Worm (Caenorhabditis elegans) whole organism, L3 larva: ENCODE data around the gene ech-6.

Experiments used
- ZK546.5 ChIP-seq: sonication (generic microtip); optimal IDR thresholded peaks from 2 replicates; lab custom pipeline; 2017; ENCODE audit warnings: missing biosample characterization, missing genetic modification characterization
- ama-1 ChIP-seq: fragments of 150-350 bp; optimal IDR thresholded peaks from 2 replicates; lab custom pipeline; 2018
- ceh-16 ChIP-seq: sonication (generic microtip); optimal IDR thresholded peaks from 2 replicates; lab custom pipeline; 2017; ENCODE audit warnings: missing biosample characterization, missing genetic modification characterization
- ceh-28 ChIP-seq: fragments of 150-350 bp; optimal IDR thresholded peaks from 2 replicates; lab custom pipeline; 2014; ENCODE audit warnings: missing biosample characterization, missing genetic modification reagents, missing genetic modification characterization
- ceh-82 ChIP-seq: fragments of 150-350 bp; optimal IDR thresholded peaks from 2 replicates; lab custom pipeline; 2014; ENCODE audit warnings: missing biosample characterization, missing genetic modification characterization
- elt-1 ChIP-seq: fragments of 150-350 bp; optimal IDR thresholded peaks from 2 replicates; lab custom pipeline; 2014; ENCODE audit warnings: missing biosample characterization, missing genetic modification characterization
- elt-2 ChIP-seq: sonication (generic microtip); optimal IDR thresholded peaks from 2 replicates; lab custom pipeline; 2016; ENCODE audit warnings: missing genetic modification reagents, mild to moderate bottlenecking, missing genetic modification characterization, missing compliant biosample characterization
- elt-3 ChIP-seq, 3 experiments: fragments of 150-350 bp in 1 of 3; sonication (generic microtip) in 2 of 3; optimal IDR thresholded peaks; 2 replicates in 2 of 3; 4 replicates in 1 of 3; lab custom pipeline; 2014 to 2017; ENCODE audit warnings: missing biosample characterization in 3 of 3, missing genetic modification characterization in 3 of 3
- eor-1 ChIP-seq, 2 experiments: fragments of 150-350 bp; optimal IDR thresholded peaks; 2 replicates each; lab custom pipeline; 2014 to 2018; ENCODE audit warnings: missing biosample characterization in 2 of 2, missing genetic modification characterization in 2 of 2
- fkh-10 ChIP-seq: sonication (generic microtip); optimal IDR thresholded peaks from 2 replicates; lab custom pipeline; 2017; ENCODE audit warnings: missing biosample characterization, missing genetic modification reagents, missing genetic modification characterization
- fkh-2 ChIP-seq: fragments of 150-350 bp; optimal IDR thresholded peaks from 2 replicates; lab custom pipeline; 2014; ENCODE audit warnings: missing biosample characterization, missing genetic modification reagents, missing genetic modification characterization
- fos-1 ChIP-seq: fragments of 150-350 bp; optimal IDR thresholded peaks from 2 replicates; lab custom pipeline; 2014; ENCODE audit warnings: missing biosample characterization, missing genetic modification characterization
- hmg-11 ChIP-seq: sonication (generic microtip); optimal IDR thresholded peaks from 2 replicates; lab custom pipeline; 2016; ENCODE audit warnings: missing genetic modification characterization, missing compliant biosample characterization
- lin-15B ChIP-seq: fragments of 150-350 bp; optimal IDR thresholded peaks from 2 replicates; lab custom pipeline; 2014; ENCODE audit warnings: missing biosample characterization, missing genetic modification characterization
- lin-39 ChIP-seq: fragments of 150-350 bp; optimal IDR thresholded peaks from 2 replicates; lab custom pipeline; 2018; ENCODE audit warnings: missing biosample characterization, missing genetic modification reagents, missing genetic modification characterization
- lsy-12 ChIP-seq: sonication (generic microtip); optimal IDR thresholded peaks from 2 replicates; lab custom pipeline; 2016; ENCODE audit warnings: mild to moderate bottlenecking, missing genetic modification characterization, missing compliant biosample characterization
- mdl-1 ChIP-seq: fragments of 150-350 bp; optimal IDR thresholded peaks from 2 replicates; lab custom pipeline; 2014; ENCODE audit warnings: missing biosample characterization, missing genetic modification characterization
- nfya-1 ChIP-seq: sonication (generic microtip); optimal IDR thresholded peaks from 2 replicates; lab custom pipeline; 2017; ENCODE audit warnings: missing genetic modification characterization, mild to moderate bottlenecking, missing compliant biosample characterization, antibody characterized with exemption, moderate library complexity; ENCODE audit not compliant: insufficient read depth
- nhr-12 ChIP-seq: fragments of 150-350 bp; optimal IDR thresholded peaks from 2 replicates; lab custom pipeline; 2014; ENCODE audit warnings: missing biosample characterization, missing genetic modification characterization
- nhr-23 ChIP-seq: fragments of 150-350 bp; optimal IDR thresholded peaks from 2 replicates; lab custom pipeline; 2014; ENCODE audit warnings: missing biosample characterization, missing genetic modification reagents, missing genetic modification characterization
- nhr-237 ChIP-seq: fragments of 150-350 bp; optimal IDR thresholded peaks from 2 replicates; lab custom pipeline; 2014; ENCODE audit warnings: missing biosample characterization, missing genetic modification characterization
- nhr-25 ChIP-seq: sonication (generic microtip); optimal IDR thresholded peaks from 2 replicates; lab custom pipeline; 2017; ENCODE audit warnings: missing biosample characterization, missing genetic modification characterization
- nhr-28 ChIP-seq: fragments of 150-350 bp; optimal IDR thresholded peaks from 2 replicates; lab custom pipeline; 2014; ENCODE audit warnings: missing biosample characterization, missing genetic modification characterization
- nhr-43 ChIP-seq: sonication (generic microtip); optimal IDR thresholded peaks from 2 replicates; lab custom pipeline; 2016; ENCODE audit warnings: mild to moderate bottlenecking, missing genetic modification characterization, missing compliant biosample characterization; ENCODE audit not compliant: poor library complexity, severe bottlenecking
- nhr-76 ChIP-seq: fragments of 150-350 bp; sonication (generic microtip); optimal IDR thresholded peaks from 5 replicates; lab custom pipeline; 2014; ENCODE audit warnings: missing biosample characterization, missing genetic modification characterization
- nhr-77 ChIP-seq: fragments of 150-350 bp; optimal IDR thresholded peaks from 2 replicates; lab custom pipeline; 2014; ENCODE audit warnings: missing biosample characterization, missing genetic modification characterization
- pha-4 ChIP-seq: fragments of 150-350 bp; optimal IDR thresholded peaks from 2 replicates; lab custom pipeline; 2014; ENCODE audit warnings: missing biosample characterization, missing genetic modification reagents, missing genetic modification characterization
- sea-2 ChIP-seq: fragments of 150-350 bp; sonication (generic microtip); optimal IDR thresholded peaks from 4 replicates; lab custom pipeline; 2014; ENCODE audit warnings: missing biosample characterization, missing genetic modification reagents, missing genetic modification characterization
- skn-1 ChIP-seq: fragments of 150-350 bp; optimal IDR thresholded peaks from 2 replicates; lab custom pipeline; 2014; ENCODE audit warnings: missing biosample characterization, missing genetic modification characterization
- snpc-4 ChIP-seq: fragments of 150-350 bp; optimal IDR thresholded peaks from 2 replicates; lab custom pipeline; 2014; ENCODE audit warnings: missing biosample characterization, missing genetic modification characterization
- unc-39 ChIP-seq: sonication (generic microtip); optimal IDR thresholded peaks from 4 replicates; lab custom pipeline; 2017; ENCODE audit warnings: missing biosample characterization, missing genetic modification characterization
- zag-1 ChIP-seq: fragments of 150-350 bp; optimal IDR thresholded peaks from 2 replicates; lab custom pipeline; 2014; ENCODE audit warnings: missing biosample characterization, missing genetic modification characterization

ech-6 gene

DNA sequence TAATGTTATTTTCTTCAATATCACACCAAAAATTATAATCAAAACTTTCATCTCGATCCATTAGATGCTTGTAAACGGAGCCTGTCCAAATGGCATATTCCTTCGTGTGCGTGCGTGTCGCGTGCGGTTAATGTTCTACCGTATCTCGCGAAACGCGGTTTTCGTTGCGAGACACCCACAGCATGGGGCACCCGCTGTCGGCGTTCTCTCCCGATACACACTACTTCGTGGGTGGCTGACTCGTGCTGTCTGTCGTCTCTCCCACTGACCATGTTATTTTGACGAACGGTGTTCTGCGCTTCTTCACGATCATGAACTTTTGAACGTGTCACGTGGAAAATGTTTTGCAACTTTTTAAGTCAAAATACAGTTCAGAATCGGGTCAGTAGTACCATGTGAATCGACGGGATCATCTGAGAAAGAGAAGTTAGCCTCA is 12.8 kb upstream of the ech-6 start (continued):
- TF ChIP-seq elt-2: peak; percentile 94
- TF ChIP-seq ceh-16 (tag; lab: Kevin White, UChicago): no peak
- TF ChIP-seq unc-39 (tag; lab: Kevin White, UChicago): peak; percentile 34
- no peak for TF ChIP-seq nhr-12
- TF ChIP-seq sea-2 (GFP tag; lab: Kevin White, UChicago): peak; percentile 21
- peak; percentile 87 for TF ChIP-seq snpc-4
- TF ChIP-seq nhr-43 (tag; lab: Kevin White, UChicago): peak; percentile 98
- TF ChIP-seq elt-3 (tag; optimal IDR thresholded peaks at IDR 0.05; lab: Kevin White, UChicago): peak in 2 of 3 experiments; percentile 29 to 88
- peak; percentile 90 for TF ChIP-seq ceh-28
- TF ChIP-seq fkh-2 (tag; lab: Kevin White, UChicago): no peak
- peak; percentile 98 for TF ChIP-seq pha-4 (tag; lab: Kevin White, UChicago)
- TF ChIP-seq skn-1 (tag; lab: Kevin White, UChicago): peak; percentile 93
- TF ChIP-seq, all 47 proteins: peak for 39

DNA sequence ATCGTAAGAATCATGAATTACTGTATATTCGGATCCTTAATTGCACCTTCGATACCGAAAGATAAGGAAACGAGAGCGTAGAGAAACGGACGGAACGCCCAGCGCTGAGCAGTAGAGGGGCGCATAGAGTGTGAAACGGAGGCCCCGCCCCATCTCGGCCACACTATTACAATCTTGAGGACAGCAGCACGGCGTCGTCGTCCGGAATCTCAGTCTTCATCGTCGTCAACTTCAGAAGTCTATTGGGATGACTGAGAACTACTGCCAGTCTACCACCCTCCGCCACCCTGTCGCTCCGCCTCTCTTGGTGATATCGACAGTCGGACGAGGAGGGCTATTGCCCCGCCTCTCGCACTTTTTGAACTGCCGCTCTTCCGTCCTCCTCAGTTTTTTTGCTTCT is 12.0 kb upstream of the ech-6 start:
- TF ChIP-seq elt-1 (tag; lab: Kevin White, UChicago): no peak
- TF ChIP-seq hmg-11: peak; percentile 10
- TF ChIP-seq sea-2 (GFP tag; lab: Kevin White, UChicago): no peak
- TF ChIP-seq zag-1 (tag; lab: Kevin White, UChicago): no peak
- peak; percentile 29 for TF ChIP-seq ama-1 (lab: Kevin White, UChicago)
- peak; percentile 1 for TF ChIP-seq lin-39 (tag; lab: Kevin White, UChicago)
- no peak for TF ChIP-seq fos-1 (tag; lab: Kevin White, UChicago)
- TF ChIP-seq, all 47 proteins: peak for 3

DNA sequence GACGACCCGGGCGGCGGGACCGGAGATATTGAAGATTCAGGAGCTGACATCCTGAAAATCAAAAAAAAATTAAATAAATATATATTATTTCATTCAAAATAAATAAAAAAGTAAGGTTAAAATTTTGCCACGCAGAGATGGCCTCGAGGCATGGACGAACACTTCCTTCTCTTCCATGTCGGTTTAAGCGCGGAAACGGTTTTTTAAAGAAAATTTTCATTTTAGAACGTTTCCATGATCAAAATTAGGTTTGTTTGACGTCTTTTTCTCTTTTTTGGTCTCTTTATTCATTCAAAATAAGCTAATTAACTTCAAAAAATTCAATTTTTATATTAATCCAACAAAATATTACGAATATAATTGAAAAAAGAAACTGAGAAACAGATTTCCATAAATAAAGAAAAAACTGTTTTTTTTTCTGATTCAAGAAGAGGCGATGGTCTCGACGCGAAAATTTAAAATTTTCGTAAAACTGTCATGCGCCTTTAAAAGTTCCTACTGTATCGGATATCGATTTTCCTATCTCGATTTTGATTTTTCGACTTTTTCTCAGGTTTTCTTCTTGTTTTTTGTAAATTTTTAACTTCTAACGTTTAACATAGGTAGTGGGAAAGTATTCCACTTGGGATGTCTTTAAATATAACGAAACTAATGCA is 9.5 kb upstream of the ech-6 start, which contains the start of gene gcc-2:
TSS of gene gcc-2 (minus strand) at position 51 of the 656 bp plus-strand sequence.
- no peak for TF ChIP-seq snpc-4
- no peak for TF ChIP-seq mdl-1 (tag; lab: Kevin White, UChicago)
- no peak for TF ChIP-seq fkh-2 (tag; lab: Kevin White, UChicago)
- TF ChIP-seq ceh-82 (tag; lab: Kevin White, UChicago): no peak
- no peak for TF ChIP-seq fkh-10 (GFP tag; lab: Kevin White, UChicago)
- TF ChIP-seq elt-3 (tag; optimal IDR thresholded peaks at IDR 0.05; lab: Kevin White, UChicago): no peak

DNA sequence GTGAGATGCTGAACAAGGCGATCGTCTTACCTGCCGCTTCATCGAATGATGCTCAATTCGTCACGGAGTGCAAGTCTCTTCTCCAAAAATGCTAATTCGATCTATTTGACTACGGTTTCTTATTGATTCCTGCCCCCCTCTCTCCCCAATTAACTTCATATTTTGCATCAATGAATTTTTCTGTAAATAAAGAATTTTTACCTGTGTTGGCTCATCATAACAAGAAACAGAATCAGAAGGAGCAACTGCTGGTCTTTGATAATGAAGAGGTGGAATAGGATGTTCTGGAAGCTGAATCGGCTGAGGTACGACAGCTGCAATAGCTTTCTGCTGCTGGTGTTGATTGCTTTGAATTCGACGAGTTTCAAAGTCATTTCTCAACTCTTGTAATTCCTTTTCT is 7.5 kb upstream of the ech-6 start:
- TF ChIP-seq nhr-43 (tag; lab: Kevin White, UChicago) (no peak), eor-1 (tag; optimal IDR thresholded peaks at IDR 0.05; lab: Kevin White, UChicago) (no peak)

DNA sequence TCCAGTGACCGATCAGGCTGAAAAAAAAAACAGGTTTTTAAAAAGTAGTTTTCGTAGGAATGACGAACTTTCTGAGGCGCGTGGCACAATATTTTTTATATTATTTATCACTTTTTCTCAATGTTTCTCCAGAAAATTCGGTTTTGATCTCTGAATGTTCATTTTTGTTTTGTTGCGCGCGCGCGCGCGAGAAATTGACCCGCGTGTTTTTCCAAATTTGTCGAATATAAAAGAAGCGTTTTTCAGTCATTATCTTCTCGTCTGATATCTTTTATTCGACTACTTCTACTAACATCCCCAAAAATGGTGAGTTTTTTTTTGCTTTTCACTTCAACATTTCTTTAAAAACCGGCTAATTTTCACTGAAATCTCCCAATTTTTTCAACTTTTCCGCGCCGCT is 6.2 kb upstream of the ech-6 start, which contains the start of gene rmd-1:
TSS of gene rmd-1 (plus strand) at position 247 of the 400 bp plus-strand sequence.
- TF ChIP-seq snpc-4 (no peak), nhr-43 (tag; lab: Kevin White, UChicago) (no peak), ZK546.5 (tag; lab: Kevin White, UChicago) (no peak), nhr-23 (no peak), lin-39 (tag; lab: Kevin White, UChicago) (no peak), nhr-25 (tag; lab: Kevin White, UChicago) (no peak), lin-15B (tag; lab: Kevin White, UChicago) (no peak), sea-2 (GFP tag; lab: Kevin White, UChicago) (no peak), nfya-1 (tag; lab: Kevin White, UChicago) (no peak), ceh-16 (tag; lab: Kevin White, UChicago) (no peak), lsy-12 (tag; lab: Kevin White, UChicago) (no peak)

DNA sequence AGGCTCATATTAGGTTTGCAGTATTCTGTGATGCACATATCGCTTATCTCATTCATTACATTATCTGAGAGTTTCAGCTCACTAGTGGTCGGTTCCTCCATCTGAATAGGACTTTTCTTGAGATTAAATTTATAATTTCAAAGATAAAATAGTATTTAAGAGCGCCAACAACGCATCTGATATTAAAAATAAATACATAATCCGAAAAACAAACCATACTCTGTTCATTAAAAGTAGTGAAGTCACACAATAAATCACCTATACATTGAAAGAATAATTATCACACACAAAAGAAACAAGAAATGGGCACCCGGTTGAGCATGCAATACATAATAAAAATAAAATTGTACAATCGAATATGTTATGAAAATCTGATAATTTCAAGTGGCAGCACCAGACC is 4.7 kb upstream of the ech-6 start, which contains the start of gene vps-53:
TSS of gene vps-53 (minus strand) at position 101 of the 400 bp plus-strand sequence.
- TF ChIP-seq nhr-77 (tag; lab: Kevin White, UChicago): no peak
- TF ChIP-seq nhr-28: no peak
- TF ChIP-seq nhr-237: no peak
- TF ChIP-seq skn-1 (tag; lab: Kevin White, UChicago): no peak
- TF ChIP-seq nhr-23: no peak
- no peak for TF ChIP-seq ceh-16 (tag; lab: Kevin White, UChicago)
- TF ChIP-seq nhr-76: no peak
- TF ChIP-seq nhr-12: no peak
